Fruit fly (Drosophila melanogaster): ENCODE data around the gene CG44158.

DNA sequence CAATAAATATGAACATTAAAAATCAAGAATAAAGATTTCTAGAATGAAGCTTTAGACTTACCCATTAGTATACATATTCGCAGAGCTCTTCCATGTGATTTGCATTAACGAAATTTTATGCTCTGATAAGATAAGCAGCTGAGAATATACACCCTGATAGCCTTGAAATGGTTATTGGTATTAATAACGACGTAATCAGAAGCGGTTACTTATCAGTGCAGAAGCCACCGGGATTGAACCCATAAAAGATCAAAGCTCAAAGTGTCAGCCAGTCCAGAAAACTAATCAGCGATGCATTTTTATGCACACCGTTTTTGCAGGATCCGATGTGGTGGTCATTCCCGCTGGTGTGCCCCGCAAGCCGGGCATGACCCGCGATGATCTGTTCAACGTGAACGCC lies 18.8 kb downstream of the CG44158 start:
- no peak for TF ChIP-seq insv (optimal IDR thresholded peaks at IDR 0.05)
- TF ChIP-seq psq (optimal IDR thresholded peaks at IDR 0.05) = no peak
- no peak for TF ChIP-seq ttk (optimal IDR thresholded peaks at IDR 0.05)
- TF ChIP-seq Myc (optimal IDR thresholded peaks at IDR 0.05) = no peak
- no peak for TF ChIP-seq h (optimal IDR thresholded peaks at IDR 0.05)
